Fruit fly (Drosophila melanogaster): ENCODE results near the gene Utx.

Gene Utx

dm6 chr2L:10277362-10277761 is 1.2 kb downstream of the Utx start:
- TF ChIP-seq Myc (optimal IDR thresholded peaks at IDR 0.05) (no peak), insv (optimal IDR thresholded peaks at IDR 0.05) (no peak), Sin3A (optimal IDR thresholded peaks at IDR 0.05) (no peak), psq (optimal IDR thresholded peaks at IDR 0.05) (no peak), ttk (optimal IDR thresholded peaks at IDR 0.05) (no peak), h (optimal IDR thresholded peaks at IDR 0.05) (no peak)

- TF ChIP-seq psq (optimal IDR thresholded peaks at IDR 0.05) (no peak), Myc (optimal IDR thresholded peaks at IDR 0.05) (no peak), h (optimal IDR thresholded peaks at IDR 0.05) (no peak), insv (optimal IDR thresholded peaks at IDR 0.05) (no peak), Sin3A (optimal IDR thresholded peaks at IDR 0.05) (no peak), ttk (optimal IDR thresholded peaks at IDR 0.05) (no peak)
Measured at dm6 chr2L:10276846-10277245, 1.8 kb downstream of the Utx start.

DNA sequence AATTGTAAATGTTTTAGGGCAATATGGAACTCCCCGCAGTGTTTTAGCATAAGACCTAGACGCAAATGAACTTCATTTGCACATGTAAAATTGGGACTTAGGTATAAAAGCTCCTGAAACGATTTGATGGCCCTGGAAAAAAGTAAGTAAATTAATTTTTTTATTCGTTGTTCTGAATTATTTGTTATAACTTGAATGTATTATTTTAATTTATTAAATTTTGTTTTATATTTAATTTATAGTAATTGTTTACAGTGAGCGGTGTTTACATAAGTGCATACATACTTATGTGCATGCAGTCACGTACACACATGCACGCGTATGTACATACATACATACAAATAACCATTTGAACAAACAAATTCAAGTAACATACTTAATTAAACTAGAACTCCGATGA is 2.2 kb downstream of the Utx start:
- TF ChIP-seq h (optimal IDR thresholded peaks at IDR 0.05) (no peak), psq (optimal IDR thresholded peaks at IDR 0.05) (no peak), Sin3A (optimal IDR thresholded peaks at IDR 0.05) (no peak), insv (optimal IDR thresholded peaks at IDR 0.05) (no peak), Myc (optimal IDR thresholded peaks at IDR 0.05) (no peak), ttk (optimal IDR thresholded peaks at IDR 0.05) (no peak)

DNA sequence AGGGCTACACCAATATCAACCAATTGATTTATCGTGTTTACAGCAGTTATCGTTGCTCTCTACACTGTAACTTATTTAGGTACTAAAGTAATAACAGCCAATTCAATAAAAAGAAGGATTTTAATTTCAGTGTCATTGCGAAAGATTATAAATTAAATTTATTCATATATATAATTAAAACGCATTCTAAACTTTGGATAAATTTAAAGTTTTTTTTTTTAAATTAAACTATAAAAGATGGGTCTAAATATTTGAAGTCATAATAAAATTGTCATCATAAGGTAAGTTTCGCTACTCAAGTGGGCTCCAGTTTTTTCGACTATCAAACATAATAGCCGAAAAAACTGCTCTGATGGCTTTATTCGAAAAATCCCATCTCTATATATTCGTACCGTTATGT is 6.4 kb downstream of the Utx start, which contains the start of gene trk:
trk (minus strand) TSS at position 101 of the 400 bp plus-strand sequence.
- TF ChIP-seq ttk (optimal IDR thresholded peaks at IDR 0.05) (no peak), Myc (optimal IDR thresholded peaks at IDR 0.05) (no peak), h (optimal IDR thresholded peaks at IDR 0.05) (no peak), psq (optimal IDR thresholded peaks at IDR 0.05) (no peak), insv (optimal IDR thresholded peaks at IDR 0.05) (no peak), Sin3A (optimal IDR thresholded peaks at IDR 0.05) (no peak)

- TF ChIP-seq Myc (optimal IDR thresholded peaks at IDR 0.05) (no peak), Sin3A (optimal IDR thresholded peaks at IDR 0.05) (no peak), psq (optimal IDR thresholded peaks at IDR 0.05) (no peak), h (optimal IDR thresholded peaks at IDR 0.05) (no peak), insv (optimal IDR thresholded peaks at IDR 0.05) (no peak), ttk (optimal IDR thresholded peaks at IDR 0.05) (no peak)
Measured at dm6 chr2L:10269854-10270253, 8.8 kb downstream of the Utx start, which contains the start of gene Mulk. Gene Mulk (plus strand): TSS chr2L:10270051.

dm6 chr2L:10268688-10269087 is 9.9 kb downstream of the Utx start, which contains the start of gene CG4957:
Gene CG4957 (plus strand): TSS chr2L:10268872.
- no peak for TF ChIP-seq insv (optimal IDR thresholded peaks at IDR 0.05)

dm6 chr2L:10266511-10266910 is 12.1 kb downstream of the Utx start, which contains the start of gene CG4953:
Gene CG4953 (plus strand): TSS chr2L:10266703.
- TF ChIP-seq insv (optimal IDR thresholded peaks at IDR 0.05) (no peak), Sin3A (optimal IDR thresholded peaks at IDR 0.05) (no peak), h (optimal IDR thresholded peaks at IDR 0.05) (no peak), Myc (optimal IDR thresholded peaks at IDR 0.05) (no peak), ttk (optimal IDR thresholded peaks at IDR 0.05) (no peak), psq (optimal IDR thresholded peaks at IDR 0.05) (no peak)

DNA sequence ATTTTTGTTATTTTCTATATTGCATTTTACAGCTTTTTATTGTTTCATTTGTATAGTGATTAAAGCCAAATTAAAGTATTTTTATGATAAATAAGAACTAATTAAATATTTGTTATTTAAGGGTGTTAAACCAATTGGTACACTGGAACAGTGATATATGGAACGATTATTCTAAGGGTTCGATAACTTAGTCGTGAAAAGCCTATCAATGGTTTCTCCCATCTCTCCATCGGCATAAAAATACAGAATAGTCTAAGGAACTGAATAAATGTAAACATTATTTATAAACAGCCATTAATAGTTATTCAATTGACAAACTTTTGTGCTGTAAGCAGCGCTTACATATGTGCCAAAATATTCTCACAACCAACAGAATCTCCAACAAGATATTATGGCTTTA is 13.5 kb downstream of the Utx start, which contains the start of gene Mob3:
Mob3 (plus strand) TSS at position 208 of the 400 bp plus-strand sequence.
- TF ChIP-seq Sin3A (optimal IDR thresholded peaks at IDR 0.05) (no peak), ttk (optimal IDR thresholded peaks at IDR 0.05) (no peak)

DNA sequence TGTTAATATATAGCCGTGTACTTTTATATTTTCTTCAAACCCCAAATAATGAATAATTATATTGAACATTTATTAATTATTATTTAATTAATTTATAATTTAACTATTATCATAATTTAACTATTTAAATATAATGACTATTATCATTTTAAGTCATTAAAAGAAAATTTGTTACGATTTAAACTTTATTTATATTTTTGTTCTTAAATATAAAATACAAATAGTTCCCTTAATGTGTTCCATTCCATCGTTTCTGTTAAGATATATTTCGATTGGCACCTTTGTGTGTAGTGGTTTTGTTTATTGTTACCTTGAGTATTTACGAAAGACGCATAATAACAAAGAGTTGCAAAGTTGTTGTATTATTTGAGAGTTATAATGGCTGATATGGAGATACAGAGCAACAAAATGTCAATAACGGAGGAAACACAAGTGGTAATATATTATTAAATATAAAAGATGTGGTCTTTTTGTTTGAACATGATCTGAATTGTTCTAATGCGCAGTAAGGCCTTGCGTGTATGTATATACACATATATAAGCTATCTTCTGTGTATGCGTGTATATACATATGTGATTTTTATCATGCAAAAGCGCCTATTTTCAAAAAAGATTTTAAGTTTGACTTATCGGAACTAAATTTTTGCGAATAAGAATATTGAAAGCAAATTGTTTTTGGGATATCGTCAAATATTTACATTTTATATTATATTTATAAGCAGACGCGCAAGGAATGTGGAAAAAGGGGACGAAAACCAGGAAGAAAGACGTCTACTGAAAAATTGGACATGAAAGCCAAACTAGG is 14.6 kb downstream of the Utx start, which contains the start of gene REPTOR-BP:
REPTOR-BP (plus strand) TSS at position 296 of the 805 bp plus-strand sequence.
- TF ChIP-seq psq (optimal IDR thresholded peaks at IDR 0.05) (no peak), h (optimal IDR thresholded peaks at IDR 0.05) (no peak), Sin3A (optimal IDR thresholded peaks at IDR 0.05) (no peak), ttk (optimal IDR thresholded peaks at IDR 0.05) (no peak), insv (optimal IDR thresholded peaks at IDR 0.05) (no peak), Myc (optimal IDR thresholded peaks at IDR 0.05) (no peak)

DNA sequence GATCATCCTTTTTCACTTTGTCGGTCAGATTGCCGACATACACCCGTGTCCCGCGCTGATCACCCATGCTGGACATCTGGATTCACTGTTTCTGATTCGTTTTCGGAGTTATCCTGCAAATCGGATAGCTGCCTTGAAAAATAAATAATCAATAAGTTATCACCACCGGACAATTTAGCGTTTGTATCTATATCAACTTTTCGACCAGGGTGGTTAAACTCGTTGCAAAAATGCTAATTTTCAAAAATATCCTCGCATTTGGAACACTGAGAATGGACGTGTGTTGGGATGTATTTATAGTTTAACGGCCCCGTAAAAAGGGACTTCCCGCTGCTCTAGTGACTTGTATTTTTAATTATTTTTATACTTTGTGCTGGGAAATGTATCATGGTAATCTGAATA is 15.3 kb downstream of the Utx start, which contains the start of gene Rsf1:
Rsf1 (minus strand) TSS at position 212 of the 402 bp plus-strand sequence.
- TF ChIP-seq insv (optimal IDR thresholded peaks at IDR 0.05): no peak
- TF ChIP-seq ttk (optimal IDR thresholded peaks at IDR 0.05): no peak
- no peak for TF ChIP-seq Sin3A (optimal IDR thresholded peaks at IDR 0.05)
- TF ChIP-seq psq (optimal IDR thresholded peaks at IDR 0.05): no peak
- TF ChIP-seq Myc (optimal IDR thresholded peaks at IDR 0.05): no peak
- no peak for TF ChIP-seq h (optimal IDR thresholded peaks at IDR 0.05)

dm6 chr2L:10261774-10262173 is 16.8 kb downstream of the Utx start:
- TF ChIP-seq psq (optimal IDR thresholded peaks at IDR 0.05) (no peak), h (optimal IDR thresholded peaks at IDR 0.05) (no peak), Myc (optimal IDR thresholded peaks at IDR 0.05) (no peak), Sin3A (optimal IDR thresholded peaks at IDR 0.05) (no peak), insv (optimal IDR thresholded peaks at IDR 0.05) (no peak), ttk (optimal IDR thresholded peaks at IDR 0.05) (no peak)

dm6 chr2L:10260750-10261493 is 17.7 kb downstream of the Utx start, which contains the start of gene Pten:
Gene Pten (minus strand): TSS chr2L:10261049.
- TF ChIP-seq Myc (optimal IDR thresholded peaks at IDR 0.05) (no peak), insv (optimal IDR thresholded peaks at IDR 0.05) (no peak), ttk (optimal IDR thresholded peaks at IDR 0.05) (no peak), Sin3A (optimal IDR thresholded peaks at IDR 0.05) (no peak), h (optimal IDR thresholded peaks at IDR 0.05) (no peak), psq (optimal IDR thresholded peaks at IDR 0.05) (no peak)

All from Kc167 (cell line).